Fruit fly (Drosophila melanogaster) ovary, adult (tissue): ENCODE results near the gene CG2641.

Experiments
- CG17801 ChIP-seq: fragments of 200-800 bp; optimal IDR thresholded peaks from 2 replicates; lab custom pipeline; 2019; ENCODE audit warnings: missing biosample characterization, mild to moderate bottlenecking, missing genetic modification characterization, moderate library complexity; ENCODE audit not compliant: partially characterized antibody

CG2641 gene

DNA sequence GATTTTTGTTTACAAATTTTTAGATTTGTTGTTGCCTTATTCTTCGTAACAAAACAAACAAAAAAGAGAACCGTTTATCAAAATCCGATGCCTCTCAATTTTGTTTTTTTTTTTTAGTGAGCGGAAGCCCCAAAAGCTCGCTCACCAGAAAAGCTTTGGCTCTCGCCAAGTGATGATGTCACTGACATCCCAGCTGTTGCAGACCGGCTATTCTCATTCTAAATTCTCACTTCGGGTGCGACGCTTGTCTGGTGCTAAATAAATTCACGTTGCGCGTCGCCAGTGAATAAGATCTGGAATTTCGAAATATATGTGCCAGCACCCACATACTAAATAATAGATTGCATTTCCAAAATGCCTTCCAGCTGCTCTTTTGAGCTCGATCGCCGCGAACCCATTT is at the start of gene CG2641:
CG2641 (plus strand) TSS at position 215 of the 400 bp plus-strand sequence.
- peak; percentile 87 for TF ChIP-seq CG17801 (GFP tag; lab: Kevin White, UChicago)

DNA sequence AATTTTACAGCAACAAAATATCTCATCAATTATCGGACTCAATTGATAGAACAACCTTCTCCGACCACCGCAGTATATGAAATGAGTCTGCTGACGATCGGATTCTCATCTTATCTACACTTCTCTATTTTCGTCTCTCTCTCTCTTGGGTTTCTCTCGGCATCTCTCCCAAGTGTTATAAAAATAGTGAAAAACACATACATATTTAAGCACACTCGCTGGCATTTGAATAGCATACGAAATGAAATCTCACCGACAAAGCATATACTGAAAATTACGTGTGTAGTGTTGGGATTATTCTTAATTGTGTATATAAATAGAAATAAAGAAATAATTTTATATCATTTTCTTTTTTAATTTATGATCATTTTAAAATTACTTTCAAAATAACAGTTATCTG is 43.9 kb upstream of the CG2641 start, which contains the start of gene pyd3:
pyd3 (minus strand) TSS at position 87 of the 400 bp plus-strand sequence.
- TF ChIP-seq CG17801 (GFP tag; lab: Kevin White, UChicago): no peak

DNA sequence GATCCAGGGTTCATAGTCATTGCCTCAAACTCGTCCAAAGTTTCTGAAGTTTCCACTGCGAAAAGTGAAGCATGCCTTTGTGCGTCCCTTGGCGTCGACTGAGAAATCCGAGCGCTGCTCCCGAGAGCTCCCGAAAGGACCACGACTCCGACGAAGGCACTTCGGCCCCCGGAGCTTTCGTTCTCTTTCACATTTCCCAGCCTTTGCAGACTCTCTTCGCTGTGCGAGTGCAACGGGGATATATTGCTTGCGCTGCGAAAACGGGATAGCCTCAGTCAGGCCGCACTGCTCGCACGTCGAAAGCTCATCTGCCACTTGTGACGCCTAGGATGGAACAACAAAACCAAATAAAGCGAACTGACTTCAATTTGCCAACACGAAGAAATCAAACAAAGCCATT is 40.4 kb upstream of the CG2641 start:
- no peak for TF ChIP-seq CG17801 (GFP tag; lab: Kevin White, UChicago)

DNA sequence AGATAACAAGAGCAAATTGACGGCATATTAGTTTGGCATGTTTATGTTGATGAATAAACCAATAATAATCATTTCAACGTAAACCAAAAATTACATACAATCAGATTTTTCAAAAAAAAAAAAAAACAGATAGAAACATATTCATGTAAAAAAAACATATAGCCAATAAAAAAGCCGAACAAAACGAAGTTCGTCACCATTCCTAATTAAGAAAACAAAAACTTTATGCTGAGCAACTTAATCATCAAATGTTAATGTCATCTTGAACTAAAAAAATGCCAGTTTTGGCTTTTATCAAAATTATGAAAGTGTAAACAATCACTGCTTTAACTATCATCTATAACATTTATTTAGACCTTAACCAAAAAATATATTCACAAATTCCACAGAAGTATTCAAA is 36.0 kb upstream of the CG2641 start, which contains the start of gene CG10919:
CG10919 (plus strand) TSS at position 301 of the 400 bp plus-strand sequence.
- TF ChIP-seq CG17801 (GFP tag; lab: Kevin White, UChicago): no peak

DNA sequence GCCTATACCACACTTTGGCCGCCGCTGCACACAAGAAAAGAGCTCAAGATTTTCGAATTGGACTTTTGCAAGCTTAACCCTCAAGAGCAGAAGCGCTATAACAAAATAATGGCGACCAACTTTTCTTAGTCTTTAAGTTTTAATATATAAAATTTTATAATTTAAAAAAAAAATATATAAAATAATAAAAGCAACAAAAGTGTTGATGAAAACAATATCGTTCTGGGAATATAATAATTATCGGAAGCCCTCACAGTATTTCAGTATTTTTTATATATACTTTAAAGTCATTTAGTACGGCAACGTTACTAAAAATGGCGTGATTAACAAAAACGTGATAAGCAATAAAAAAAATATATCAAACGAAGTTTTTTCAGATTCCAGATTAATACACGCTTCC is 34.4 kb upstream of the CG2641 start, which contains the start of gene Sp7:
Sp7 (plus strand) TSS at position 301 of the 400 bp plus-strand sequence.
- TF ChIP-seq CG17801 (GFP tag; lab: Kevin White, UChicago): no peak

DNA sequence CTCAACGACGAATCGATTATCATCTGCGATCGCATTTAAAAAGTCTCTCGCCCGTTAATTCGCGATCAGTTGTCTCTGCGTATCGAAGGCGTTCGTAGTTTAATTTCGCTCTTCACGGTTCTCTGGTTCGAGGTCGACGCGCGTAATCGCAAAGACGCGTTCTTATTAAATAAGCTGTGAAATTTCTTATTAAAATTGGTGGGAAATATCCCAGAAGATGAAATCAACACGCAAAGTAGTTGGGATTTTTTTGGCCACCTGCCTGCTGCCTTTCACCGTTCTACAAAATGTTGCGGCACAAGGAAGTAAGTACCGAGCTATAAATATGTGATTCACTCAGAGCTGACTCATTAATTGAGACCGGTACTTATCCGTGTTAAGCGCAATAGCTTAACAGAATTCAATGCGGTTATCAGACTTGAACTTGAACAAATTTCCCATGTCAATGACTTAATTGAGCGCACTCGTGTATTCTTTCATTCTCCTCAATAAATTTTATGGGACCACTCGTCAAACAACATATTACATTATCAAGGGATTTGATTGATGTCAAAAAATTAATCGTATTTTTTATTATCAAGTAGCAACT is 32.8 kb upstream of the CG2641 start:
- no peak for TF ChIP-seq CG17801 (GFP tag; lab: Kevin White, UChicago)

DNA sequence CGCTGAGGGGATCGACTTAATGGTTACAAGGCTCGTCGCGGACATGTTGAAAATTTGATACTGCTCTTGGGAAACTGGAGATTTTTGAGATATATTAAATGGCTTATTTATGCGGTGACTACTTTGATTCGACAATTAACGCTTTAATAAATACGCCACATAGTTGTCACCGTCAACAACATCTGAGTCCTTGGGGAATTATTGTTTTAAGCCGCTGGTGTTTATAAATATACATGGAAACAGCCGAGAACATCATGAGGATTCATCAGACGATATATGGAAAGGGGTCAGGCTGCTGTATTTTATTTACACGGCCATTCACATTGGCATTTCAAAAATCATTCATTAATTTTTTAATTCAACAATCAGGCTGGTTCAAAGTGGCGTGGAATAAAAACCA is 22.2 kb upstream of the CG2641 start, which contains the start of gene CG11286:
CG11286 (minus strand) TSS at position 101 of the 400 bp plus-strand sequence.
- no peak for TF ChIP-seq CG17801 (GFP tag; lab: Kevin White, UChicago)

DNA sequence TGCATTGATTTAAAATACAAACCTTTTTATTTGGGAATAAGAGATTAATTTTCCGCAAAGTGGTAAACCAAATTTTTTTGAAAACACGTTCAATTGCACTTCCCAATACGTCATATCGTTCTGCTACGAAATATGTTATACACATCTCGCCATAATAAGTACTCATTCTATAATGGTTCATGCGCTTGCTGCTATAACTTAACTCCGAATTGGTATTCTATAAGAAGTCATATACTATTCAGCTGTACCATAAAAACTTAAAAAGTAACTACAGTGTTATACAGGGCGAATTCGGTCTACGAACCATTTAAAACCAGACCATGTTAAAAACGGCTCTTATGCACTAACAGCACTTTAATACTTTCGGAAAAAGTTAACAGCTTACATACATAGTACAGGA is 14.2 kb upstream of the CG2641 start:
- no peak for TF ChIP-seq CG17801 (GFP tag; lab: Kevin White, UChicago)

DNA sequence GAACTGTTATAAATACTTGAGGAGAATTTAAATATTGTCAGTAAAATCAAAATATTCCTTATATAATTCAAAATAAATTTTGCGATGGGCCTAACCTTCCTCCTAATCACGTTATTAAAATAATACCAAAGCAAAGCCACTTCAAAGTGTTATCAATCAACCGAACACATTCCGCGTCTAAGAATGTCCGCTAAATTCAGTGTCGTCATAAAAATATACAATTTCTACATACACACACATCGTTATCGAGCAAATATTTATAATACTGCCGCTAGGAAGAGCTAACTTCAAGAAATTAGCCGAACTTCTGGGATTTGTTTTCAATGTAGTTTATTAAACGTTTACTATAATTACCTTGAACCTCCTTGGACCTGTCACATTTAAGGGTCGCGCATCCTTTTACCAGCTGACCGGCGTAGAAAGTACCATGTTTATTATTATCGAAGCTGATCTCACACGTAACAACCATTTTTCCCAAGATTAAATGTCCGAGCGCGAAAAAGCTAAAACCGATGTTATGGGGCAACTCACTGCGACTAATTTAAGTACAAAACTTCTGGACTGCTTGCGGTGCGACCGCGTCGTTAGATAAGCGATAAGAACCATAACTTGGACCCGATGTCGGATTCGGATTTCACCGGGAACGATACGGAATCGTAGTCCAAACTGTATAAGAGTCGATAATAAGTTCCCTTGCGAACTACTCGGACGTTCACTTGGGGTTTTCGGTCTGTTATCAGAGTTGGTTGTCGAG is 10.8 kb upstream of the CG2641 start, which contains the start of gene CG18747:
CG18747 (minus strand) TSS at position 514 of the 754 bp plus-strand sequence.
- no peak for TF ChIP-seq CG17801 (GFP tag; lab: Kevin White, UChicago)

DNA sequence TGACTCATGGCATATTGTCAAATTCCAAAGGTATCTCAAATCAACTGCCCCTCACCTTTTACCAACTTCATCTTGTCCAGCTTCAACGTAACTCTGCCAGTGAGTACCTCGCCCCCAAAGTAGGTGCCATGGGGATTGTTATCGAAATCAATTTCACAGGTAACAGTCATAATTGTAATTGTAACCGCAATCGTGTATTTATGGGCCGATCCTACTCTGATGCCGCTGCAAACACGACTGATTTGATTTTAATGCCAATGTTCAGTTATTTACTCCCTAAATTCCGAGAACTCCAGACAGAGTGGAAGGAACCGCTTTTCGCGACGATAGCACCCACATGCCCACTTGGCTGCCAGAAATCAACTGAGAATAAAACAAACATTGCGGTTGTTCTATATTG is 8.1 kb upstream of the CG2641 start, which contains the start of gene CG18745:
CG18745 (minus strand) TSS at position 336 of the 400 bp plus-strand sequence.
- no peak for TF ChIP-seq CG17801 (GFP tag; lab: Kevin White, UChicago)

DNA sequence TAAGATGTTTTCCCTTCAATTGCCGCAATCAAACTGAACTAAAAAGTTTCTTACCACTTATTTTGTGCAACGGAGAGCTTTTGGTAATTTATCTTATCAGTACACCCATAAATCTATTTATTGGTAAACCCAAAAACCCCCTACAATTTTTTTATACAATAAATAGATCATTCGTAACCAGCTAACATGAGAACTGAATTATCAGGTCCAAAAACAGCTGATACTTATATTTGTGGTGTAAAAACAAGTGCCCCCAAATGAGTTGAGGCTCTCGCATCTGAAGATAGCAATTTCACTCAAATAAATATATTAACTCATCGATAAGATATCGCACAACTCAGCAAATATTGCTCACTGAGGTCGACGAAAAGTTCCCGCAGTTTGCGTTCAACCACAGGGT is 6.0 kb upstream of the CG2641 start, which contains the start of gene CG18748:
CG18748 (minus strand) TSS at position 25 of the 400 bp plus-strand sequence.
- no peak for TF ChIP-seq CG17801 (GFP tag; lab: Kevin White, UChicago)

DNA sequence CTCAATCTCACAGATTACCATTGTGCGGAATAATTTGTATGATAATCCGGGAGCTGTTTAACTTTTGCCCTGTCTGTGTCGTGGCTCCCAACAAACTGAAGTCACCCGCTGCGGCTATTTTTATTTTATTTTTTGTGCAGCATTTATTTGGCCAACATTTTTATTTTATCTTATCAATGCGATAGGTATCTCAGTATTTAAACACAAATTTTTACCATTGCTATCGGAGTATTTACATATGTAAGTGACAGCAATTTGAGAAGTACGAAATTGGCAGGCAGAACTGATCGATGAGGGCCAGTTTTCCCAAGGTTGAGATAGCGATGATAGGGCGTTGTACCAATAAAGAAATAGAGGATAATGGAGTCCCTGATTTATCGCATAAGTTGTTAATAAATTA is 3.8 kb upstream of the CG2641 start, which contains the start of gene CG18746:
CG18746 (minus strand) TSS at position 101 of the 400 bp plus-strand sequence.
- no peak for TF ChIP-seq CG17801 (GFP tag; lab: Kevin White, UChicago)

DNA sequence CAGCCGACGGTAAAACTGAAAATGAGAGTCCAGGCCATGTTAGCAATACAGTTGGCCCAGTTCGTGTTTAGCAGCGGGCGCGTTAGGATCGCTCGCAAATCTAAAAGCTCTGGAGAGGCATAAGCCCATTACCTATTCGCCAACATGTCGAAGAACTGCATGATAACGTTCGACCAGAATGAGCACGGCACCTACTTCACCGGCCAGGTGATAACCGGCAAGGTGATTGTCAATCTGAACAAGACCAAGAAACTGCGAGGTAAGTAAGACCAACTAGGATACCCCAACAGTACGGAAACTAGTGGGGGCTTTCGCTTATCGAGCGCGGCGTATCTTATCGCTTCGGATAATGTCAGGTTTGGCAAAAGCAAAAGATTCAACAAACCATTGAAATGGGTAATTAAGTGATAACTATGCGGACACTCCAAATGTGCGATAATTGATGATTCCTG is 3.3 kb upstream of the CG2641 start, which contains the start of gene CG10086:
CG10086 (plus strand) TSS at position 51 of the 452 bp plus-strand sequence.
- TF ChIP-seq CG17801 (GFP tag; lab: Kevin White, UChicago): no peak

DNA sequence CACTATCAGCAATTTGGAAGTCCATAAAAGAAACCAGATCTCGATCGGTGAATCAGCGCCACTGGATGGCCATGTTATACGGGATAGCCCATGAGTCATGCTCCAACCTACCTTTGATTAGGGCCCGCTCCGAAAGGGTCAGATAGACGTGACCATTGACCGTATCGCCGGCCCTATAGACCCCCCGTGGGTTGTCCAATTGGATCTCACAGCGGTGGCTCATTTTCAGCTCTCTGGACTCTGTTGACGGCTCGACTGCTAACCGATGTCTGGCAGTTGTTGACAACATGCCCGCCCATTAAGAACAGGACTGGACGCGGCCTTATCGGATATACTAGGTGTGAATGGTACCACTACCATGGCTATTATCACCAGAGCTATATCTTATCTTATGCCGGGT is 4.7 kb downstream of the CG2641 start, which contains the start of gene CG18744:
CG18744 (minus strand) TSS at position 247 of the 400 bp plus-strand sequence.
- no peak for TF ChIP-seq CG17801 (GFP tag; lab: Kevin White, UChicago)

DNA sequence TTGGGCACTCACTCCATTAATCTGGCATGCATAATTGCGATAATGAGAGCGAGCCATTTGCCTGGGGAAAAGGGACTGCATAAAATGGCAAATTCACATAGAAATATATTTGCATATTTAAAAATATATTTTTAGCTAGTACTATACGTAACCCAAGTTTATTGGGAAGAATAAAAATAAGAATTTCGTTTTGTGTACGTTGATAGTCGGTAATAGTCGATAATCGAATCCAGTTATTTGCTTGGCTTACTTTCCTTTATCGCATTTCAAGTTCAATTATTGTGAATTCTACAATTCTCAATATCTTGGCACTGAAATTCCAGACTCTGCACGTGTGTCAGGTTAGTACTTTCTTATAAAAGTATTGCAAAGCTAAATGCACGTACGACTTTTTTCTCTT is 8.8 kb downstream of the CG2641 start, which contains the start of gene CG3014:
CG3014 (minus strand) TSS at position 101 of the 400 bp plus-strand sequence.
- TF ChIP-seq CG17801 (GFP tag; lab: Kevin White, UChicago): no peak
